Worm (Caenorhabditis elegans): ENCODE measurements around the gene best-24.

Gene best-24

ce11 chrIII:7894724-7895123, 6.1 kb upstream of the best-24 start, which contains the start of gene ZK688.4:
ZK688.4 (plus strand) TSS chrIII:7895024.
- no peak for TF ChIP-seq madf-2 (tag; optimal IDR thresholded peaks at IDR 0.05)

DNA sequence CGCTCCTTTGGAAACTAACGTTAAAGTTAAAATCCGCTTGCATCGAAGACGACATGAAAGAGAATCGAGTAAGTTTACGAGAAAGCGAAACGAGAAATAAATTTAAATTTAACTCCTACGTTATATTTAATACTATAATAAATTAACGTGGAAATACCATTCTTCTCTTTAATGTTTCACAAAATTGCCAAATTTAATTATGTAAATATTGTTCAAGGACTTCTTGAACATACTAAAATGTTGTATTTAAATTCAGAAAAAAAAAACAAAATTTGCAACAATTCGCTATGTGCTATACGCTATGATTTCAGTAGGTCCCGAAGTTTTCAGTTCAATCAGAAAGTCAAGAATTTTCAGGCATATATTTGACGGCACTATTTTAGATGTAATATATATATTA, 3.9 kb upstream of the best-24 start, which contains the start of gene ZK688.10:
TSS of gene ZK688.10 (minus strand) at position 101 of the 400 bp plus-strand sequence.
- TF ChIP-seq gmeb-2 (tag; optimal IDR thresholded peaks at IDR 0.05): no peak
- no peak for TF ChIP-seq ttx-3 (tag; optimal IDR thresholded peaks at IDR 0.05)
- no peak for TF ChIP-seq ceh-31 (tag; optimal IDR thresholded peaks at IDR 0.05)
- TF ChIP-seq syd-9 (tag; optimal IDR thresholded peaks at IDR 0.05): no peak
- TF ChIP-seq unc-86 (tag; optimal IDR thresholded peaks at IDR 0.05): no peak
- TF ChIP-seq rnt-1 (tag; optimal IDR thresholded peaks at IDR 0.05): no peak
- no peak for TF ChIP-seq tbx-7 (tag; optimal IDR thresholded peaks at IDR 0.05)
- no peak for TF ChIP-seq ceh-48 (tag; optimal IDR thresholded peaks at IDR 0.05)
- TF ChIP-seq ceh-22 (tag; optimal IDR thresholded peaks at IDR 0.05): no peak
- TF ChIP-seq ama-1 (optimal IDR thresholded peaks at IDR 0.05): no peak
- no peak for TF ChIP-seq tbx-2 (tag; optimal IDR thresholded peaks at IDR 0.05)

- TF ChIP-seq unc-86 (tag; optimal IDR thresholded peaks at IDR 0.05) (no peak), ceh-2 (tag; optimal IDR thresholded peaks at IDR 0.05) (no peak), dmd-4 (tag; optimal IDR thresholded peaks at IDR 0.05; ENCODE audit: borderline replicate concordance) (no peak), npax-4 (tag; optimal IDR thresholded peaks at IDR 0.05) (no peak), Y22D7AL.16 (tag; optimal IDR thresholded peaks at IDR 0.05) (no peak), K09A11.1 (tag; optimal IDR thresholded peaks at IDR 0.05; ENCODE audit: insufficient read depth) (no peak), ceh-14 (tag; optimal IDR thresholded peaks at IDR 0.05) (no peak), hlh-13 (GFP tag; optimal IDR thresholded peaks at IDR 0.05) (no peak), pros-1 (tag; optimal IDR thresholded peaks at IDR 0.05) (no peak), elt-2 (tag; optimal IDR thresholded peaks at IDR 0.05) (no peak), lin-11 (tag; optimal IDR thresholded peaks at IDR 0.05) (no peak), ama-1 (optimal IDR thresholded peaks at IDR 0.05) (no peak), ceh-34 (tag; optimal IDR thresholded peaks at IDR 0.05) (no peak), eyg-1 (tag; optimal IDR thresholded peaks at IDR 0.05) (no peak), odd-2 (tag; optimal IDR thresholded peaks at IDR 0.05) (no peak), sox-2 (GFP tag; IDR thresholded peaks at IDR 0.05) (no peak), ceh-22 (tag; optimal IDR thresholded peaks at IDR 0.05) (no peak)
Measured at ce11 chrIII:7897733-7898132, 3.1 kb upstream of the best-24 start.

- TF ChIP-seq sox-2 (GFP tag; IDR thresholded peaks at IDR 0.05): no peak
- TF ChIP-seq ztf-16 (tag; optimal IDR thresholded peaks at IDR 0.05): no peak
- no peak for TF ChIP-seq pqm-1 (tag; optimal IDR thresholded peaks at IDR 0.05)
Measured at ce11 chrIII:7903427-7903826, 2.6 kb downstream of the best-24 start.

DNA sequence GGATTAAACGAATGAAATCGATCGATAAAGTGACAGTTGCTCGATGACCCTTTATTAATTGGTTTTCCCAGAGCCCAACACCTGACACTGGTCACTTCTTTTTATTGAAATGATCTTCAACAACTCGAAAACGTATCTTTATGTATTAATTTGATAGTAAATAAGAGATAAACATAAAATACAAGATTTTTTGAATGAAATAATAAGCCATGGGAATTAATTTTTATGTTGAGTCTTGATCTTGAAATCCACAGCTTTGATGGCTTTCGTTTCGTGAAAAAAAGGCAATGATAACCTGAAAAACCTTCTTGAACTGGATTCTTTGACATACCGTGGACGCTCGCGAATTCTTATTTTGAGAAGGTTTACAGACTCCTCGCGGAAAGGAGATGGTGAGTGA, 6.7 kb downstream of the best-24 start, which contains the start of gene pcp-5:
TSS of gene pcp-5 (minus strand) at position 101 of the 400 bp plus-strand sequence.
- no peak for TF ChIP-seq ceh-14 (tag; optimal IDR thresholded peaks at IDR 0.05)
- peak; percentile 6 for TF ChIP-seq unc-55 (GFP tag; optimal IDR thresholded peaks at IDR 0.05)
- TF ChIP-seq hlh-6 (tag; optimal IDR thresholded peaks at IDR 0.05): no peak
- no peak for TF ChIP-seq nhr-11 (tag; optimal IDR thresholded peaks at IDR 0.05)
- no peak for TF ChIP-seq ahr-1 (tag; optimal IDR thresholded peaks at IDR 0.05)

- TF ChIP-seq ttx-3 (tag; optimal IDR thresholded peaks at IDR 0.05): no peak
- no peak for TF ChIP-seq dmd-4 (tag; optimal IDR thresholded peaks at IDR 0.05; ENCODE audit: borderline replicate concordance)
- no peak for TF ChIP-seq ref-2 (tag; optimal IDR thresholded peaks at IDR 0.05)
- no peak for TF ChIP-seq pros-1 (tag; optimal IDR thresholded peaks at IDR 0.05)
- no peak for TF ChIP-seq ceh-24 (tag; optimal IDR thresholded peaks at IDR 0.05)
- no peak for TF ChIP-seq ceh-6 (GFP tag; optimal IDR thresholded peaks at IDR 0.05)
Measured at ce11 chrIII:7909263-7909662, 8.4 kb downstream of the best-24 start, which contains the start of gene ZK688.1. ZK688.1 (plus strand) TSS chrIII:7909563.
